Fruit fly (Drosophila melanogaster) S2 (cell line): ENCODE data around the gene Prim2.

ENCODE experiments used
- CG8478 ChIP-seq: fragments of >200 bp; optimal IDR thresholded peaks from 2 replicates; lab custom pipeline; 2018
- CTCF ChIP-seq, 2 experiments: fragments of >200 bp; optimal IDR thresholded peaks; 2 replicates each; lab custom pipeline; 2018

DNA sequence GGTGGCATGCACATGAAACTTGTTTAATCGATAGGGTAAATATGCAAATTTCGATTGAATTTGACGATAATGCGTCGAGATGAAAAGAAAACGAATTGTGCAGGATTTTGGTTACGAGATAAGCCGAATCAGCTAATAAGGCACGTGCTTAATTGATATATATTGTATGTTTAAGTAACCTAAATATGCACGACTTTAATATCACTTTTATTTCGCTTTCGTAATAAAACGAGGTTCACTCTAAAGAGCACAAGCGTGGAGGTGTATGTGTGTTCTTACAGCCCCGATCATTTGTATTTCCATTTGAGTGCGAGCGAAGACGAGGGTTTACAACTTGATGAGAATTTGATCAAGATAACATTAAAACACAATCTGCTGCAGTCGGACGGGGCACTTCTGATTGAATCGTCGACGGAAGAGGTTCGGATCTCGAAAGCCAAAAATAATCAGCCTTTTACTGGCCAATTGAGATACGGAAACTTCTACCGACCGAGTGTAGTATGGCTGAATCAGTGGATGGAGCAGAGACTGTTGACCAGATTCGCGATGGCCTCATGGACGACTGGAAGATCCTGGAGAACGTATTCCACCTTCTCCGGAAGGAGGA is 7.6 kb downstream of the Prim2 start:
- TF ChIP-seq CTCF (optimal IDR thresholded peaks at IDR 0.05; lab: Kevin White, UChicago) (no peak), CG8478 (no peak)
